Worm (Caenorhabditis elegans) whole organism, L2 larva: ENCODE measurements around the gene rfp-1.

Source experiments
- R02D3.7 ChIP-seq: fragments of 150-350 bp; optimal IDR thresholded peaks from 2 replicates; lab custom pipeline; 2014; ENCODE audit warnings: missing biosample characterization, missing genetic modification characterization
- Y55F3AM.14 ChIP-seq: fragments of 200-800 bp; sonication (Bioruptor generic); optimal IDR thresholded peaks from 2 replicates; lab custom pipeline; 2018; ENCODE audit warnings: mild to moderate bottlenecking, missing genetic modification characterization, missing compliant biosample characterization
- alr-1 ChIP-seq: fragments of 150-350 bp; optimal IDR thresholded peaks from 2 replicates; lab custom pipeline; 2014; ENCODE audit warnings: missing biosample characterization, missing genetic modification characterization
- aly-2 ChIP-seq: fragments of 150-350 bp; optimal IDR thresholded peaks from 2 replicates; lab custom pipeline; 2014; ENCODE audit warnings: missing biosample characterization, missing genetic modification characterization
- blmp-1 ChIP-seq: sonication (generic microtip); optimal IDR thresholded peaks from 2 replicates; lab custom pipeline; 2017; ENCODE audit warnings: missing genetic modification characterization, mild to moderate bottlenecking, missing compliant biosample characterization, antibody characterized with exemption, moderate library complexity; ENCODE audit not compliant: insufficient read depth
- ceh-82 ChIP-seq: fragments of 150-350 bp; optimal IDR thresholded peaks from 2 replicates; lab custom pipeline; 2014; ENCODE audit warnings: missing biosample characterization, missing genetic modification characterization
- dmd-4 ChIP-seq: sonication (generic microtip); optimal IDR thresholded peaks from 2 replicates; lab custom pipeline; 2017; ENCODE audit warnings: missing biosample characterization, missing genetic modification characterization
- elt-1 ChIP-seq: fragments of 150-350 bp; optimal IDR thresholded peaks from 2 replicates; lab custom pipeline; 2014; ENCODE audit warnings: missing biosample characterization, missing genetic modification characterization
- fos-1 ChIP-seq: fragments of 150-350 bp; optimal IDR thresholded peaks from 2 replicates; lab custom pipeline; 2014; ENCODE audit warnings: missing biosample characterization, missing genetic modification characterization
- mdl-1 ChIP-seq, 2 experiments: fragments of 150-350 bp in 1 of 2; sonication (generic microtip) in 1 of 2; optimal IDR thresholded peaks; 2 replicates each; lab custom pipeline; 2017; ENCODE audit warnings: missing biosample characterization in 2 of 2, missing genetic modification characterization in 2 of 2
- nhr-11 ChIP-seq: fragments of 150-350 bp; optimal IDR thresholded peaks from 2 replicates; lab custom pipeline; 2014; ENCODE audit warnings: missing biosample characterization, missing genetic modification characterization
- nhr-129 ChIP-seq: fragments of 150-350 bp; optimal IDR thresholded peaks from 2 replicates; lab custom pipeline; 2014; ENCODE audit warnings: missing biosample characterization, missing genetic modification characterization
- nhr-21 ChIP-seq: fragments of 150-350 bp; optimal IDR thresholded peaks from 2 replicates; lab custom pipeline; 2014; ENCODE audit warnings: missing biosample characterization, missing genetic modification characterization
- nhr-6 ChIP-seq: fragments of 150-350 bp; optimal IDR thresholded peaks from 2 replicates; lab custom pipeline; 2014; ENCODE audit warnings: missing biosample characterization, missing genetic modification characterization
- skn-1 ChIP-seq: sonication (generic microtip); optimal IDR thresholded peaks from 2 replicates; lab custom pipeline; 2017; ENCODE audit warnings: missing biosample characterization, missing genetic modification characterization
- unc-62 ChIP-seq: fragments of 150-350 bp; optimal IDR thresholded peaks from 2 replicates; lab custom pipeline; 2014; ENCODE audit warnings: missing biosample characterization, missing genetic modification reagents, missing genetic modification characterization
- zag-1 ChIP-seq: fragments of 150-350 bp; optimal IDR thresholded peaks from 2 replicates; lab custom pipeline; 2014; ENCODE audit warnings: missing biosample characterization, missing genetic modification characterization
- ztf-1 ChIP-seq: fragments of 200-800 bp; sonication (Bioruptor generic); conservative IDR thresholded peaks from 2 replicates; pipeline ENCODE4 v1.3.6; 2022; ENCODE audit warnings: missing genetic modification characterization, missing compliant biosample characterization
- ztf-11 ChIP-seq: sonication (generic microtip); optimal IDR thresholded peaks from 2 replicates; lab custom pipeline; 2017; ENCODE audit warnings: missing biosample characterization, missing genetic modification characterization

Gene rfp-1

ce11 chrIII:8411976-8412375 lies 53.6 kb downstream of the rfp-1 start (continued):
- TF ChIP-seq ztf-11 (tag; lab: Kevin White, UChicago): no peak
- no peak for TF ChIP-seq dmd-4
- TF ChIP-seq skn-1 (tag; lab: Kevin White, UChicago): peak; percentile 8
- TF ChIP-seq ztf-1: no peak
- no peak for TF ChIP-seq ceh-82 (tag; lab: Kevin White, UChicago)
- TF ChIP-seq R02D3.7 (tag; lab: Kevin White, UChicago): no peak
- peak; percentile 31 for TF ChIP-seq nhr-21
- no peak for TF ChIP-seq nhr-11 (tag; lab: Kevin White, UChicago)
- TF ChIP-seq blmp-1 (tag; lab: Kevin White, UChicago): peak; percentile 25
- TF ChIP-seq nhr-6: peak; percentile 49
- peak in 1 of 2 experiments; percentile 28 for TF ChIP-seq mdl-1 (tag; optimal IDR thresholded peaks at IDR 0.05; lab: Kevin White, UChicago)
- TF ChIP-seq fos-1 (tag; lab: Kevin White, UChicago): peak; percentile 86
- TF ChIP-seq Y55F3AM.14 (GFP tag; lab: Kevin White, UChicago): peak; percentile 62
- no peak for TF ChIP-seq alr-1 (tag; lab: Kevin White, UChicago)
- TF ChIP-seq nhr-129 (tag; lab: Kevin White, UChicago): peak; percentile 88
- TF ChIP-seq aly-2 (tag; lab: Kevin White, UChicago): no peak
- peak; percentile 84 for TF ChIP-seq zag-1
- no peak for TF ChIP-seq unc-62
- TF ChIP-seq elt-1: no peak
